Fruit fly (Drosophila melanogaster) whole organism: ENCODE measurements around the gene RpL13.

Experiments used
- Dll ChIP-seq: fragments of >200 bp; optimal IDR thresholded peaks from 2 replicates; lab custom pipeline; 2017
- pan ChIP-seq: fragments of >200 bp; optimal IDR thresholded peaks from 2 replicates; lab custom pipeline; 2017

DNA sequence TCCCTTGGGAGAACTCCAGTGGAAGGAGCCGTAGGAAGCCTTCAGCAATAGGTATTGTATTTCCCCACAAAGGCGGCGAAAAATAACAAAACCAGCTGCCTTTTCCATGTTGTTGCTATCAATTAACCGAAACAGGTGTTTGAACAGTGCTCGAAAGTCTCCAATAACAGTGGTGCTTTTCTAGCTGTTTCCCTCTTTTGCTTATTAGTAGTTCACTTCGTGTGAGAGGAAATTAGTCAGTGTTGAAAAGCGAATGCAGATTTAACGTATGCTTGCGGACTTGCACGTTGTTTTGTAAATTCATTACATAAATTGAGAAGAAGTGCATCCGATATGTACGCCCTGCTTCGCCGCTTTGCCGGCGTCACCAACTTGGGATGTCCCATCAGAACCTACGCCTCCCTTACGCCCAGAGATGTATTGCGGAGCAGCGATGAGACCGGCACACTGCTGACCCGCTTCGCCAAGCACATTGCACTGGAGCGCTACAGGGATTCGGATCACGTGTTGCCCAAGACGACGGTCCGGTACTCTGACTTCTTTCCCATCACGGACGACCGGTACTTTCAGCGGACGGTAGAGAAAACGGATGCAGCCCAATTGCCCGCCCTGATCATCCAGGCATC lies 28.4 kb upstream of the RpL13 start, which contains the start of the genes Datp and CG4619:
- TF ChIP-seq pan (lab: Kevin White, UChicago) (no peak), Dll (no peak)
